Worm (Caenorhabditis elegans) whole organism, late embryonic: ENCODE results near the gene mdt-26.
"Not testable (repeated sequence)": the region's sequence is repeated elsewhere in the genome, so short reads cannot be mapped to it uniquely, and the experiment has no call there.

ENCODE experiments used
- C08G9.2 ChIP-seq: sonication (generic microtip); optimal IDR thresholded peaks from 2 replicates; lab custom pipeline; 2016; ENCODE audit warnings: mild to moderate bottlenecking, missing genetic modification characterization, moderate library complexity, missing compliant biosample characterization
- K09A11.1 ChIP-seq: sonication (generic microtip); optimal IDR thresholded peaks from 2 replicates; lab custom pipeline; 2017; ENCODE audit warnings: antibody characterized with exemption, mild to moderate bottlenecking, missing genetic modification characterization, missing compliant biosample characterization; ENCODE audit not compliant: insufficient read depth
- T23F11.4 ChIP-seq: fragments of 200-800 bp; sonication (Bioruptor generic); optimal IDR thresholded peaks from 2 replicates; lab custom pipeline; 2018; ENCODE audit warnings: mild to moderate bottlenecking, missing genetic modification characterization, missing compliant biosample characterization
- ama-1 ChIP-seq: fragments of 150-350 bp; optimal IDR thresholded peaks from 2 replicates; lab custom pipeline; 2014
- ceh-45 ChIP-seq: fragments of 200-800 bp; sonication (Bioruptor generic); IDR thresholded peaks from 2 replicates; pipeline ENCODE4 v1.3.6; 2022; ENCODE audit warnings: missing genetic modification reagents, missing genetic modification characterization, missing compliant biosample characterization
- dve-1 ChIP-seq: sonication (generic microtip); optimal IDR thresholded peaks from 2 replicates; lab custom pipeline; 2017; ENCODE audit warnings: antibody characterized with exemption, mild to moderate bottlenecking, missing genetic modification characterization, missing compliant biosample characterization
- hlh-8 ChIP-seq: sonication (generic microtip); optimal IDR thresholded peaks from 2 replicates; lab custom pipeline; 2016; ENCODE audit warnings: missing genotype, missing genetic modification characterization, missing compliant biosample characterization
- pag-3 ChIP-seq: sonication (generic microtip); optimal IDR thresholded peaks from 2 replicates; lab custom pipeline; 2016; ENCODE audit warnings: missing compliant biosample characterization, missing genetic modification characterization, borderline replicate concordance
- pha-4 ChIP-seq: fragments of 150-350 bp; optimal IDR thresholded peaks from 2 replicates; lab custom pipeline; 2018; ENCODE audit warnings: missing biosample characterization, missing genetic modification reagents, missing genetic modification characterization
- pros-1 ChIP-seq: fragments of 150-350 bp; optimal IDR thresholded peaks from 2 replicates; lab custom pipeline; 2014; ENCODE audit warnings: missing biosample characterization, missing genetic modification reagents, missing genetic modification characterization
- unc-86 ChIP-seq: sonication (generic microtip); optimal IDR thresholded peaks from 2 replicates; lab custom pipeline; 2016; ENCODE audit warnings: missing genetic modification characterization, missing compliant biosample characterization

DNA sequence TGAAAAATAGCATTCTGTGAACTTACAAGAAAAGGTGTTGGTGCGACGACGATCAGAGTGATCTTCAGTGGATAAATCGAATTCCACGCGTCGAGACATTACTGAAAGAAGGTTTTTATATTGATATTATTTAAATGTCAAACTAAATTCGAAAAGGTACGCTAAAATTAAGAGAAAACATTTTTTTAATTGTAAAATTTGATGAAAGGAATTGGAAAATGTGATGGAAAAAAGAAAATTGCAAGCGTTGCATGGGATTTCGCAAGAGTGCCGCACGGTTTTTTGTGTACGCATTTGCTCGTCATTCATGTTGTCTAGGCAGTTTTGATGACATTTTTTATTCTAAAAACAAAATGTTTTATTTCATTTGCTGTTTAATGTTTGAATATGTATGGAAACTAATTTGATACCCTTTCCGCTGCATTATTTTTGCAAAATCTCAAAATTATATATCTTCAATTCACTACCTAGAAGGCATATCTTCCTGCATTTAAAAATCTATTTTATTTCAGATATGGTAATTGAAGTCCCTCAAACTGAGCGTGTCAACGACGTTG, 38.5 kb upstream of the mdt-26 start, which contains the start of the genes eif-3.L and npl-4.2:
- not testable (repeated sequence) for TF ChIP-seq C08G9.2 (tag; lab: Kevin White, UChicago); dve-1; T23F11.4; pag-3 (tag; lab: Kevin White, UChicago); ceh-45 (GFP tag; lab: Robert Waterston, UW); unc-86 (tag; lab: Kevin White, UChicago); hlh-8; pha-4 (tag; lab: Kevin White, UChicago); K09A11.1 (tag; lab: Kevin White, UChicago); ama-1 (lab: Kevin White, UChicago); pros-1 (tag; lab: Kevin White, UChicago)
